Fruit fly (Drosophila melanogaster) whole organism, prepupa: Measurements from ENCODE around the gene CG12729.

Experiments
- CG3919 ChIP-seq: fragments of 200-800 bp; sonication (Bioruptor generic); optimal IDR thresholded peaks from 3 replicates; lab custom pipeline; 2016; ENCODE audit warnings: missing biosample characterization, missing genetic modification characterization
- CG6854 ChIP-seq: fragments of 200-800 bp; sonication (Bioruptor generic); optimal IDR thresholded peaks from 2 replicates; lab custom pipeline; 2017; ENCODE audit warnings: missing biosample characterization, mild to moderate bottlenecking, missing genetic modification characterization
- CG8119 ChIP-seq: fragments of 200-800 bp; sonication (Bioruptor generic); IDR thresholded peaks from 3 replicates; pipeline ENCODE4 v1.3.6; 2022; ENCODE audit warnings: missing biosample characterization, missing genetic modification characterization
- Eip78C ChIP-seq: fragments of 200-800 bp; sonication (Bioruptor generic); peaks from one replicate; lab custom pipeline; 2016; ENCODE audit warnings: missing biosample characterization, missing genetic modification characterization
- Eip93F ChIP-seq: fragments of 200-800 bp; sonication (Bioruptor generic); optimal IDR thresholded peaks from 2 replicates; lab custom pipeline; 2016; ENCODE audit warnings: missing biosample characterization, mild to moderate bottlenecking, missing genetic modification characterization
- dsx ChIP-seq: fragments of 200-800 bp; optimal IDR thresholded peaks from 3 replicates; lab custom pipeline; 2019; ENCODE audit warnings: missing biosample characterization, mild to moderate bottlenecking, missing genetic modification characterization, moderate library complexity; ENCODE audit not compliant: poor library complexity, severe bottlenecking
- eg ChIP-seq: fragments of 200-800 bp; sonication (Bioruptor generic); IDR thresholded peaks from 3 replicates; pipeline ENCODE4 v1.3.6; 2022; ENCODE audit warnings: missing biosample characterization, missing genetic modification characterization
- fd59A ChIP-seq: fragments of 200-800 bp; sonication (Bioruptor generic); optimal IDR thresholded peaks from 2 replicates; lab custom pipeline; 2017; ENCODE audit warnings: missing biosample characterization, mild to moderate bottlenecking, missing genetic modification characterization, missing genetic modification reagents
- salr ChIP-seq, 2 experiments: fragments of 200-800 bp; sonication (Bioruptor generic); optimal IDR thresholded peaks; 3 replicates each; lab custom pipeline; 2016 to 2018; ENCODE audit warnings: missing biosample characterization in 2 of 2, missing genetic modification characterization in 2 of 2, mild to moderate bottlenecking in 1 of 2
- topi ChIP-seq: fragments of 200-800 bp; sonication (Bioruptor generic); optimal IDR thresholded peaks from 3 replicates; lab custom pipeline; 2016; ENCODE audit warnings: missing biosample characterization, missing genetic modification characterization

DNA sequence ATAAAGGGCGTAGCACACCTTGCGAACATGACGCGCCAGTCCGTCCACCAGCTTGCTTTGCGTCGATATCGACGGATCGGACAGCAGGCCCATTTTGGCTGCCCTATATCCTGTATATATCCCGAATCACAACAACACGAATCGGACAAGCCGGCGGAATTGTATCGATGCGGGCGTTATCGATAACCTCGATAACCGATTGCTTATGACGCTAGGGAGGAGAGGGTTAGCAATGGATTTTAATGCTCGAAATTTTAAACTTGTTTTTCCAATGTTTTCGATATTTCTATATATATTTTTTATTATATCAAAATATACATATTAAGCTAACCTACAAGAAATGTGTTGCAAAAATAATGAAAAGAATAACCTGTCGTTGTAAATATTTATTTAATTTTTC, 28.1 kb downstream of the CG12729 start, which contains the start of gene GAA1:
- no peak for TF ChIP-seq CG6854
- TF ChIP-seq Eip78C (GFP tag; lab: Kevin White, UChicago), result no peak
- TF ChIP-seq CG3919 (GFP tag; lab: Kevin White, UChicago), result no peak
- no peak for TF ChIP-seq CG8119 (GFP tag; lab: Robert Waterston, UW)
- no peak for TF ChIP-seq topi (GFP tag; lab: Kevin White, UChicago)
- no peak for TF ChIP-seq dsx (GFP tag; lab: Kevin White, UChicago)
- TF ChIP-seq salr (GFP tag; optimal IDR thresholded peaks at IDR 0.05; lab: Kevin White, UChicago), result no peak
- no peak for TF ChIP-seq Eip93F (GFP tag; lab: Kevin White, UChicago)
- TF ChIP-seq fd59A (GFP tag; lab: Kevin White, UChicago), result no peak
- no peak for TF ChIP-seq eg (GFP tag; lab: Robert Waterston, UW)
